Fruit fly (Drosophila melanogaster): Measurements from ENCODE around the gene CG42353.
A peak's percentile ranks its signal among the peaks of the same experiment; 100 is the strongest.

Gene CG42353

DNA sequence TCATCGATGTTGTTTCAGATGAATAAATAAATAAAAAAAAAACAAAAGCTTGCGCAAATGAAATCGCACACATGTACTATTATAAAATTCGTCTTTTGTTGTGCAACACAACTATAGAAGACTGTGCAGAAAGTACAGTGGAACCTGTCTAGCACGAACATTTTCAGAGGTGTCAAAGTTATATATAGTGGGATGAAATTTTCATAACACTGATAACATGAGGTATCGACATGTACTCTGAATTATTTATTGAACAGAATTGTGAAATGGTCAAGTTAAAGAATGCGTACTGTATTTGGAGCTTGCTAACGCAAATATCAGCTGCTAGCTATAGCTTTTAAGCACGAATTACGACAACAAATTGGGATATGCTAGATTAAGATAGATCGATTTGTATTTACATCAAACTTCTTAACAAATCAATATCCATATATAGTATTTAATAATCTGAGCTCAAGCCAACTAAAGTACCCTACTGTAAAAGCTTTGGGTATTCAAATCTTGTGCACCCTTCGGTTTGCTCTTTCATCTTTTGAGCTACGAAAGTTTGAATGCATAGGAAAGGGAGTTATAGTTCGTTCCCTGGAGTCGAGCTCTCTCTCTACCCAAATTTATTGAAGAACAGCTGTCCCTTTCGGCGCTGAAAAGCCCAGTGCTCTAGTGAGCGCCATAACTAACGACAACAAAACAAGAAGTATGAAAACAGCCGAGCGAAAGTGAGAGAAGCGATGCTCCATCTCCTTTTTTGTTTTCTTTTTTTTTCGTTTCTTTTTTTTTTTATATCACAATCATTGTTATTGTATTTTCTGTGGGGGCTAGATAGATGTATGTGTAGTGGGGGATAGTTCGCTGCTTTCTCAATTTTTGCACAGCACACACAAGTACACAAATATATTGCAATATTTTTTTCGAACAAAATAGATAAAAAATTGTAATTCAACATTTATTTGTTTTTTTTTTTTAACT lies 14.3 kb downstream of the CG42353 start (continued):
- TF ChIP-seq CHES-1-like (GFP tag; optimal IDR thresholded peaks at IDR 0.05) (peak; percentile 82), otp (GFP tag; IDR thresholded peaks at IDR 0.05) (peak; percentile 86), CG6791 (GFP tag; IDR thresholded peaks at IDR 0.05; ENCODE audit: partially characterized antibody) (no peak), disco-r (GFP tag; optimal IDR thresholded peaks at IDR 0.05) (peak; percentile 95), Lpt (GFP tag; optimal IDR thresholded peaks at IDR 0.05) (no peak), CG15479 (GFP tag; optimal IDR thresholded peaks at IDR 0.05) (no peak), chm (GFP tag; IDR thresholded peaks at IDR 0.05) (peak; percentile 91), CG7357 (GFP tag; IDR thresholded peaks at IDR 0.05) (peak; percentile 75), ab (GFP tag; optimal IDR thresholded peaks at IDR 0.05) (peak; percentile 80), hth (optimal IDR thresholded peaks at IDR 0.05) (no peak), pzg (GFP tag; optimal IDR thresholded peaks at IDR 0.05) (peak; percentile 21), CG8478 (optimal IDR thresholded peaks at IDR 0.05) (no peak), pfk (GFP tag; optimal IDR thresholded peaks at IDR 0.05) (peak; percentile 29), pita (GFP tag; optimal IDR thresholded peaks at IDR 0.05) (no peak), Hr39 (optimal IDR thresholded peaks at IDR 0.05) (no peak), amos (GFP tag; IDR thresholded peaks at IDR 0.05; ENCODE audit: partially characterized antibody) (no peak), crol (GFP tag; IDR thresholded peaks at IDR 0.05) (0 out of 2 replicates have a peak, but pooled peaks have one; percentile 31), B-H1 (GFP tag; IDR thresholded peaks at IDR 0.05) (peak; percentile 85), CG12659 (GFP tag; optimal IDR thresholded peaks at IDR 0.05) (peak; percentile 90), CG15073 (GFP tag; optimal IDR thresholded peaks at IDR 0.05) (peak; percentile 36), stc (GFP tag; IDR thresholded peaks at IDR 0.05) (peak; percentile 84), CG15601 (tag; optimal IDR thresholded peaks at IDR 0.05) (peak; percentile 58), slbo (GFP tag; IDR thresholded peaks at IDR 0.05) (peak; percentile 97), CG17912 (GFP tag; optimal IDR thresholded peaks at IDR 0.05) (peak; percentile 93), maf-S (GFP tag; optimal IDR thresholded peaks at IDR 0.05) (peak; percentile 87), CG2129 (GFP tag; IDR thresholded peaks at IDR 0.05; ENCODE audit: partially characterized antibody) (no peak), CG8290 (GFP tag; optimal IDR thresholded peaks at IDR 0.05) (no peak), CG8290 (tag; optimal IDR thresholded peaks at IDR 0.05) (peak in 1 of 2 experiments; percentile 99), Dref (GFP tag; IDR thresholded peaks at IDR 0.05) (no peak), dimm (GFP tag; IDR thresholded peaks at IDR 0.05) (peak; percentile 81), CG10431 (GFP tag; optimal IDR thresholded peaks at IDR 0.05) (peak; percentile 23), chn (GFP tag; optimal IDR thresholded peaks at IDR 0.05) (peak; percentile 77), Vsx1 (GFP tag; optimal IDR thresholded peaks at IDR 0.05) (peak; percentile 73), Dip3 (GFP tag; optimal IDR thresholded peaks at IDR 0.05) (peak; percentile 92), CG6254 (GFP tag; optimal IDR thresholded peaks at IDR 0.05) (peak; percentile 62), nerfin-1 (tag; optimal IDR thresholded peaks at IDR 0.05) (peak; percentile 77), HLH3B (GFP tag; IDR thresholded peaks at IDR 0.05) (peak; percentile 85), her (GFP tag; optimal IDR thresholded peaks at IDR 0.05) (peak; percentile 85), chinmo (GFP tag; IDR thresholded peaks at IDR 0.05; ENCODE audit: partially characterized antibody) (no peak), caup (GFP tag; optimal IDR thresholded peaks at IDR 0.05; ENCODE audit: severe bottlenecking) (peak; percentile 91), CG13123 (GFP tag; optimal IDR thresholded peaks at IDR 0.05) (peak; percentile 73), CG6683 (GFP tag; optimal IDR thresholded peaks at IDR 0.05) (peak; percentile 75), CG6854 (GFP tag; optimal IDR thresholded peaks at IDR 0.05) (peak; percentile 86), Ets97D (GFP tag; optimal IDR thresholded peaks at IDR 0.05) (peak; percentile 64), sisA (GFP tag; IDR thresholded peaks at IDR 0.05) (peak; percentile 89), CG6689 (GFP tag; IDR thresholded peaks at IDR 0.05) (peak; percentile 90), vvl (GFP tag; IDR thresholded peaks at IDR 0.05) (peak; percentile 95), Scr (GFP tag; IDR thresholded peaks at IDR 0.05; ENCODE audit: partially characterized antibody) (no peak), CG12071 (GFP tag; optimal IDR thresholded peaks at IDR 0.05) (peak; percentile 95), Dfd (GFP tag; optimal IDR thresholded peaks at IDR 0.05) (no peak)
